Fruit fly (Drosophila melanogaster) whole organism, embryonic: Measurements from ENCODE around the gene CG43294.
A peak's percentile ranks its signal among the peaks of the same experiment; 100 is the strongest.

Source experiments
- Antp ChIP-seq: fragments of 200-800 bp; sonication (Bioruptor generic); optimal IDR thresholded peaks from 3 replicates; lab custom pipeline; 2016; ENCODE audit warnings: missing biosample characterization, missing genetic modification characterization
- Atf-2 ChIP-seq: fragments of 200-800 bp; sonication (Bioruptor generic); optimal IDR thresholded peaks from 2 replicates; lab custom pipeline; 2016; ENCODE audit warnings: missing biosample characterization, missing genetic modification characterization
- Atf6 ChIP-seq: fragments of 200-800 bp; sonication (Bioruptor generic); IDR thresholded peaks from 2 replicates; pipeline ENCODE4 v1.3.6; 2022; ENCODE audit warnings: missing biosample characterization, missing genetic modification characterization
- B-H2 ChIP-seq: fragments of 200-800 bp; sonication (Bioruptor generic); optimal IDR thresholded peaks from 2 replicates; lab custom pipeline; 2018; ENCODE audit warnings: missing biosample characterization, mild to moderate bottlenecking, missing genetic modification characterization
- CG10267 ChIP-seq: fragments of 200-800 bp; sonication (Bioruptor generic); optimal IDR thresholded peaks from 2 replicates; lab custom pipeline; 2018; ENCODE audit warnings: missing biosample characterization, mild to moderate bottlenecking, missing genetic modification characterization, moderate library complexity
- CG10274 ChIP-seq: fragments of 200-800 bp; sonication (Bioruptor generic); optimal IDR thresholded peaks from 3 replicates; lab custom pipeline; 2017; ENCODE audit warnings: missing biosample characterization, mild to moderate bottlenecking, missing genetic modification characterization
- CG10543 ChIP-seq: fragments of 200-800 bp; sonication (Bioruptor generic); optimal IDR thresholded peaks from 3 replicates; lab custom pipeline; 2017; ENCODE audit warnings: missing biosample characterization, mild to moderate bottlenecking, missing genetic modification characterization, moderate library complexity
- CG12942 ChIP-seq: fragments of 200-800 bp; sonication (Bioruptor generic); optimal IDR thresholded peaks from 3 replicates; lab custom pipeline; 2016; ENCODE audit warnings: missing biosample characterization, missing genetic modification characterization
- CG13624 ChIP-seq: fragments of 200-800 bp; sonication (Bioruptor generic); optimal IDR thresholded peaks from 2 replicates; lab custom pipeline; 2016; ENCODE audit warnings: missing biosample characterization, missing genetic modification characterization
- CG14014 ChIP-seq: fragments of 200-800 bp; sonication (Bioruptor generic); IDR thresholded peaks from 2 replicates; pipeline ENCODE4 v1.3.6; 2022; ENCODE audit warnings: missing biosample characterization, missing genetic modification characterization
- CG14860 ChIP-seq: fragments of 200-800 bp; sonication (Bioruptor generic); IDR thresholded peaks from 3 replicates; pipeline ENCODE4 v1.3.6; 2022; ENCODE audit warnings: missing biosample characterization, missing genetic modification characterization; ENCODE audit not compliant: partially characterized antibody
- CG15269 ChIP-seq: fragments of 200-800 bp; sonication (Bioruptor generic); optimal IDR thresholded peaks from 2 replicates; lab custom pipeline; 2018; ENCODE audit warnings: missing biosample characterization, mild to moderate bottlenecking, missing genetic modification characterization, moderate library complexity
- CG2202 ChIP-seq: fragments of 200-800 bp; sonication (Bioruptor generic); optimal IDR thresholded peaks from 2 replicates; lab custom pipeline; 2018; ENCODE audit warnings: missing biosample characterization, mild to moderate bottlenecking, missing genetic modification characterization
- CG3407 ChIP-seq: fragments of 200-800 bp; sonication (Bioruptor generic); optimal IDR thresholded peaks from 2 replicates; lab custom pipeline; 2018; ENCODE audit warnings: missing biosample characterization, mild to moderate bottlenecking, missing genetic modification characterization
- CG34376 ChIP-seq: fragments of 200-800 bp; sonication (Bioruptor generic); optimal IDR thresholded peaks from 2 replicates; lab custom pipeline; 2018; ENCODE audit warnings: missing biosample characterization, mild to moderate bottlenecking, missing genetic modification characterization
- CG3838 ChIP-seq: fragments of 200-800 bp; sonication (Bioruptor generic); optimal IDR thresholded peaks from 3 replicates; lab custom pipeline; 2016; ENCODE audit warnings: missing biosample characterization, missing genetic modification characterization
- CG5180 ChIP-seq: fragments of 200-800 bp; sonication (Bioruptor generic); optimal IDR thresholded peaks from 3 replicates; lab custom pipeline; 2017; ENCODE audit warnings: missing biosample characterization, missing genetic modification characterization, mild to moderate bottlenecking, moderate library complexity, missing genetic modification reagents
- CG6765 ChIP-seq: fragments of 200-800 bp; sonication (Bioruptor generic); optimal IDR thresholded peaks from 3 replicates; lab custom pipeline; 2017; ENCODE audit warnings: missing biosample characterization, mild to moderate bottlenecking, missing genetic modification characterization
- CG7839 ChIP-seq: fragments of 200-800 bp; sonication (Bioruptor generic); optimal IDR thresholded peaks from 3 replicates; lab custom pipeline; 2018; ENCODE audit warnings: missing biosample characterization, mild to moderate bottlenecking, missing genetic modification characterization, moderate library complexity
- CG8359 ChIP-seq: fragments of 200-800 bp; sonication (Bioruptor generic); optimal IDR thresholded peaks from 2 replicates; lab custom pipeline; 2017; ENCODE audit warnings: missing biosample characterization, mild to moderate bottlenecking, missing genetic modification characterization, borderline replicate concordance
- E2f1 ChIP-seq: fragments of 200-800 bp; sonication (Bioruptor generic); IDR thresholded peaks from 2 replicates; pipeline ENCODE4 v1.3.6; 2022; ENCODE audit warnings: missing biosample characterization, missing genetic modification characterization
- Hand ChIP-seq: fragments of 200-800 bp; sonication (Bioruptor generic); optimal IDR thresholded peaks from 2 replicates; lab custom pipeline; 2017; ENCODE audit warnings: mild to moderate bottlenecking, missing biosample characterization, missing genetic modification reagents, missing genetic modification characterization
- HmgZ ChIP-seq: fragments of 200-800 bp; sonication (Bioruptor generic); optimal IDR thresholded peaks from 2 replicates; lab custom pipeline; 2018; ENCODE audit warnings: missing biosample characterization, mild to moderate bottlenecking, missing genetic modification characterization
- Hmx ChIP-seq: fragments of 200-800 bp; sonication (Bioruptor generic); optimal IDR thresholded peaks from 2 replicates; lab custom pipeline; 2016; ENCODE audit warnings: missing biosample characterization, missing genetic modification characterization
- MBD-R2 ChIP-seq: fragments of 200-800 bp; sonication (Bioruptor generic); IDR thresholded peaks from 2 replicates; pipeline ENCODE4 v1.3.6; 2022; ENCODE audit warnings: missing biosample characterization, missing genetic modification characterization
- Med ChIP-seq: fragments of 200-800 bp; sonication (Bioruptor generic); peaks from one replicate; lab custom pipeline; 2016; ENCODE audit warnings: missing biosample characterization, missing genetic modification characterization, mild to moderate bottlenecking, inconsistent platforms, moderate library complexity
- PHDP ChIP-seq: fragments of 200-800 bp; sonication (Bioruptor generic); optimal IDR thresholded peaks from 3 replicates; lab custom pipeline; 2018; ENCODE audit warnings: missing biosample characterization, mild to moderate bottlenecking, missing genetic modification characterization, moderate library complexity
- Rx ChIP-seq: fragments of 200-800 bp; sonication (Bioruptor generic); IDR thresholded peaks from 2 replicates; pipeline ENCODE4 v1.3.6; 2022; ENCODE audit warnings: missing biosample characterization, missing genetic modification characterization
- Sin3A ChIP-seq: fragments of >200 bp; optimal IDR thresholded peaks from 2 replicates; lab custom pipeline; 2018
- Tbp ChIP-seq: fragments of >200 bp; optimal IDR thresholded peaks from 2 replicates; lab custom pipeline; 2018; ENCODE audit warnings: missing biosample characterization, missing genetic modification characterization
- Trl ChIP-seq, 3 experiments: fragments of >200 bp in 2 of 3; fragments of 200-800 bp in 1 of 3; sonication (Bioruptor generic) in 1 of 3; optimal IDR thresholded peaks; 2 replicates in 1 of 3; 3 replicates in 2 of 3; lab custom pipeline; 2016 to 2017; ENCODE audit warnings: missing biosample characterization in 1 of 3, missing genetic modification characterization in 1 of 3
- amos ChIP-seq: fragments of 200-800 bp; sonication (Bioruptor generic); IDR thresholded peaks from 2 replicates; pipeline ENCODE4 v1.3.6; 2022; ENCODE audit warnings: missing biosample characterization, missing genetic modification characterization; ENCODE audit not compliant: partially characterized antibody
- ash1 ChIP-seq: fragments of 200-800 bp; sonication (Bioruptor generic); optimal IDR thresholded peaks from 2 replicates; lab custom pipeline; 2018; ENCODE audit warnings: missing biosample characterization, mild to moderate bottlenecking, missing genetic modification characterization
- ci ChIP-seq: fragments of 200-800 bp; sonication (Bioruptor generic); IDR thresholded peaks from 3 replicates; pipeline ENCODE4 v1.3.6; 2022; ENCODE audit warnings: missing biosample characterization, missing genetic modification characterization
- croc ChIP-seq: fragments of 200-800 bp; sonication (Bioruptor generic); conservative IDR thresholded peaks from 3 replicates; pipeline ENCODE4 v1.3.6; 2022; ENCODE audit warnings: missing biosample characterization, missing genetic modification characterization
- dati ChIP-seq: fragments of 200-800 bp; sonication (Bioruptor generic); IDR thresholded peaks from 2 replicates; pipeline ENCODE4 v1.3.6; 2022; ENCODE audit warnings: missing biosample characterization, missing genetic modification characterization
- gsb ChIP-seq: fragments of 200-800 bp; sonication (Bioruptor generic); IDR thresholded peaks from 2 replicates; pipeline ENCODE4 v1.3.6; 2022; ENCODE audit warnings: missing biosample characterization, missing genetic modification characterization
- ham ChIP-seq: fragments of 200-800 bp; sonication (Bioruptor generic); IDR thresholded peaks from 2 replicates; pipeline ENCODE4 v1.3.6; 2022; ENCODE audit warnings: missing biosample characterization, missing genetic modification characterization
- jing ChIP-seq: fragments of 200-800 bp; sonication (Bioruptor generic); optimal IDR thresholded peaks from 2 replicates; lab custom pipeline; 2018; ENCODE audit warnings: missing biosample characterization, mild to moderate bottlenecking, missing genetic modification characterization
- lmd ChIP-seq: fragments of 200-800 bp; sonication (Bioruptor generic); IDR thresholded peaks from 2 replicates; pipeline ENCODE4 v1.3.6; 2022; ENCODE audit warnings: missing biosample characterization, missing genetic modification characterization
- nom ChIP-seq: fragments of 200-800 bp; sonication (Bioruptor generic); optimal IDR thresholded peaks from 2 replicates; lab custom pipeline; 2017; ENCODE audit warnings: missing biosample characterization, missing genetic modification characterization, mild to moderate bottlenecking, moderate library complexity, missing genetic modification reagents
- oc ChIP-seq: fragments of 200-800 bp; sonication (Bioruptor generic); optimal IDR thresholded peaks from 2 replicates; lab custom pipeline; 2018; ENCODE audit warnings: missing biosample characterization, mild to moderate bottlenecking, missing genetic modification characterization, moderate library complexity
- otp ChIP-seq: fragments of 200-800 bp; sonication (Bioruptor generic); IDR thresholded peaks from 3 replicates; pipeline ENCODE4, ENCODE4 v1.3.6; 2022; ENCODE audit warnings: missing biosample characterization, missing genetic modification characterization
- pan ChIP-seq, 4 experiments: fragments of >200 bp in 3 of 4; fragments of 200-800 bp in 1 of 4; sonication (Bioruptor generic) in 1 of 4; optimal IDR thresholded peaks in 3 of 4; IDR thresholded peaks in 1 of 4; 2 replicates each; pipeline versions ENCODE4 v1.3.6 to Lab custom; 2017 to 2022; ENCODE audit warnings: missing biosample characterization in 2 of 4, missing genetic modification characterization in 2 of 4, mixed read lengths in 1 of 4
- pfk ChIP-seq: fragments of 200-800 bp; sonication (Bioruptor generic); optimal IDR thresholded peaks from 2 replicates; lab custom pipeline; 2018; ENCODE audit warnings: missing biosample characterization, mild to moderate bottlenecking, missing genetic modification characterization, moderate library complexity
- psq ChIP-seq: fragments of 200-800 bp; sonication (Bioruptor generic); optimal IDR thresholded peaks from 2 replicates; lab custom pipeline; 2017; ENCODE audit warnings: missing biosample characterization, missing genetic modification characterization
- repo ChIP-seq: fragments of 200-800 bp; sonication (Bioruptor generic); optimal IDR thresholded peaks from 2 replicates; lab custom pipeline; 2016; ENCODE audit warnings: missing biosample characterization, missing genetic modification characterization
- sug ChIP-seq: fragments of 200-800 bp; optimal IDR thresholded peaks from 2 replicates; lab custom pipeline; 2019; ENCODE audit warnings: missing biosample characterization, mild to moderate bottlenecking, missing genetic modification characterization, moderate library complexity
- ttk ChIP-seq: fragments of 200-800 bp; sonication (Bioruptor generic); IDR thresholded peaks from 2 replicates; pipeline ENCODE4 v2.1.2; 2022; ENCODE audit warnings: missing biosample characterization, missing genetic modification characterization
- twi ChIP-seq: fragments of 200-800 bp; optimal IDR thresholded peaks from 2 replicates; lab custom pipeline; 2019; ENCODE audit warnings: missing biosample characterization, mild to moderate bottlenecking, missing genetic modification characterization, moderate library complexity
- unc-4 ChIP-seq: fragments of 200-800 bp; sonication (Bioruptor generic); IDR thresholded peaks from 2 replicates; pipeline ENCODE4 v1.3.6; 2022; ENCODE audit warnings: missing biosample characterization, missing genetic modification characterization; ENCODE audit not compliant: partially characterized antibody

The CG43294 gene

dm6 chr3L:11992960-11993359 lies 34.9 kb downstream of the CG43294 start, which contains the start of gene viaf (continued):
- TF ChIP-seq Trl (optimal IDR thresholded peaks at IDR 0.05; lab: Kevin White, UChicago) (no peak), Trl (GFP tag; optimal IDR thresholded peaks at IDR 0.05; lab: Kevin White, UChicago) (no peak), nom (no peak), Antp (GFP tag; lab: Kevin White, UChicago) (no peak), ash1 (GFP tag; lab: Kevin White, UChicago) (no peak), CG14860 (GFP tag; lab: Robert Waterston, UW) (peak; percentile 87), oc (tag; lab: Kevin White, UChicago) (no peak), CG5180 (GFP tag; lab: Kevin White, UChicago) (no peak), ham (GFP tag; lab: Robert Waterston, UW) (no peak), CG12942 (GFP tag; lab: Kevin White, UChicago) (peak; percentile 42), CG13624 (GFP tag; lab: Kevin White, UChicago) (no peak), ci (peak; percentile 76), dati (GFP tag; lab: Robert Waterston, UW) (no peak), CG2202 (tag; lab: Kevin White, UChicago) (no peak), B-H2 (GFP tag; lab: Kevin White, UChicago) (no peak), ttk (GFP tag; lab: Robert Waterston, UW) (no peak), repo (GFP tag; lab: Kevin White, UChicago) (no peak), E2f1 (GFP tag; lab: Robert Waterston, UW) (peak; percentile 59; the same call in 1 of the 2 replicates), Rx (GFP tag; lab: Robert Waterston, UW) (no peak), CG8359 (no peak), CG3407 (no peak), pfk (GFP tag; lab: Kevin White, UChicago) (no peak), amos (GFP tag; lab: Robert Waterston, UW) (peak; percentile 96), otp (GFP tag; lab: Robert Waterston, UW) (no peak), CG6765 (GFP tag; lab: Kevin White, UChicago) (no peak), pan (optimal IDR thresholded peaks at IDR 0.05; lab: Kevin White, UChicago) (no peak), pan (GFP tag; optimal IDR thresholded peaks at IDR 0.05 in 1 of 2, IDR thresholded peaks at IDR 0.05 in 1 of 2) (peak in 1 of 2 experiments; percentile 42), CG10267 (peak; percentile 70), CG14014 (GFP tag; lab: Robert Waterston, UW) (peak; percentile 25; the same call in 1 of the 2 replicates), CG10274 (GFP tag; lab: Kevin White, UChicago) (no peak), unc-4 (peak; percentile 91), CG34376 (GFP tag; lab: Kevin White, UChicago) (no peak), HmgZ (tag; lab: Kevin White, UChicago) (peak; percentile 70), CG7839 (tag; lab: Kevin White, UChicago) (no peak), jing (GFP tag; lab: Kevin White, UChicago) (no peak), lmd (GFP tag; lab: Robert Waterston, UW) (peak; percentile 45; the same call in 1 of the 2 replicates), gsb (GFP tag; lab: Robert Waterston, UW) (no peak), MBD-R2 (GFP tag; lab: Robert Waterston, UW) (peak; percentile 81), CG15269 (tag; lab: Kevin White, UChicago) (no peak), CG10543 (GFP tag; lab: Kevin White, UChicago) (no peak), Hmx (GFP tag; lab: Kevin White, UChicago) (no peak), sug (tag; lab: Kevin White, UChicago) (no peak), Med (GFP tag; lab: Kevin White, UChicago) (peak; percentile 83), twi (tag; lab: Kevin White, UChicago) (no peak), CG3838 (no peak), Atf-2 (GFP tag; lab: Kevin White, UChicago) (no peak), Tbp (GFP tag; lab: Kevin White, UChicago) (no peak), psq (GFP tag; lab: Kevin White, UChicago) (no peak), Hand (GFP tag; lab: Kevin White, UChicago) (no peak), croc (GFP tag; lab: Robert Waterston, UW) (no peak), PHDP (tag; lab: Kevin White, UChicago) (no peak), Atf6 (GFP tag; lab: Robert Waterston, UW) (no peak), Sin3A (lab: Kevin White, UChicago) (no peak)
